Fruit fly (Drosophila melanogaster) whole organism, adult: ENCODE results near the gene CG14974.
A peak's percentile ranks its signal among the peaks of the same experiment; 100 is the strongest.

ENCODE experiments used
- CG11617 ChIP-seq: fragments of 200-800 bp; sonication (Bioruptor generic); optimal IDR thresholded peaks from 2 replicates; lab custom pipeline; 2017; ENCODE audit warnings: mild to moderate bottlenecking, missing biosample characterization, missing genetic modification reagents, missing genetic modification characterization
- CG12768 ChIP-seq: fragments of 200-800 bp; sonication (Bioruptor generic); optimal IDR thresholded peaks from 2 replicates; lab custom pipeline; 2017; ENCODE audit warnings: missing biosample characterization, missing genetic modification characterization, mild to moderate bottlenecking, moderate library complexity, missing genetic modification reagents
- CG14711 ChIP-seq: fragments of 200-800 bp; sonication (Bioruptor generic); optimal IDR thresholded peaks from 2 replicates; lab custom pipeline; 2018; ENCODE audit warnings: missing biosample characterization, mild to moderate bottlenecking, missing genetic modification characterization, moderate library complexity
- CG1620 ChIP-seq: fragments of 200-800 bp; sonication (Bioruptor generic); optimal IDR thresholded peaks from 2 replicates; lab custom pipeline; 2016; ENCODE audit warnings: missing biosample characterization, missing genetic modification characterization
- CG33017 ChIP-seq: fragments of 200-800 bp; sonication (Bioruptor generic); optimal IDR thresholded peaks from 2 replicates; lab custom pipeline; 2018; ENCODE audit warnings: missing biosample characterization, mild to moderate bottlenecking, missing genetic modification characterization, moderate library complexity
- CG5204 ChIP-seq: fragments of 200-800 bp; sonication (Bioruptor generic); optimal IDR thresholded peaks from 2 replicates; lab custom pipeline; 2016; ENCODE audit warnings: missing biosample characterization, missing genetic modification characterization
- CG7045 ChIP-seq: fragments of 200-800 bp; sonication (Bioruptor generic); optimal IDR thresholded peaks from 2 replicates; lab custom pipeline; 2017; ENCODE audit warnings: missing biosample characterization, mild to moderate bottlenecking, missing genetic modification characterization
- CG7101 ChIP-seq: fragments of 200-800 bp; sonication (Bioruptor generic); optimal IDR thresholded peaks from 2 replicates; lab custom pipeline; 2018; ENCODE audit warnings: missing biosample characterization, mild to moderate bottlenecking, missing genetic modification characterization, moderate library complexity
- Clk ChIP-seq: fragments of 200-800 bp; sonication (Bioruptor generic); optimal IDR thresholded peaks from 2 replicates; lab custom pipeline; 2017; ENCODE audit warnings: missing biosample characterization, missing genetic modification characterization
- Crg-1 ChIP-seq: fragments of 200-800 bp; sonication (Bioruptor generic); optimal IDR thresholded peaks from 2 replicates; lab custom pipeline; 2016; ENCODE audit warnings: missing biosample characterization, missing genetic modification characterization
- Hr96 ChIP-seq: fragments of 200-800 bp; sonication (Bioruptor generic); optimal IDR thresholded peaks from 2 replicates; lab custom pipeline; 2016; ENCODE audit warnings: missing biosample characterization, missing genetic modification characterization
- Mnt ChIP-seq: fragments of 200-800 bp; sonication (Bioruptor generic); optimal IDR thresholded peaks from 2 replicates; lab custom pipeline; 2016; ENCODE audit warnings: missing biosample characterization, mild to moderate bottlenecking, missing genetic modification characterization
- bab1 ChIP-seq: fragments of 200-800 bp; sonication (Bioruptor generic); optimal IDR thresholded peaks from 3 replicates; lab custom pipeline; 2019; ENCODE audit warnings: missing biosample characterization, mild to moderate bottlenecking, missing genetic modification characterization, moderate library complexity
- cic ChIP-seq: fragments of 200-800 bp; sonication (Bioruptor generic); optimal IDR thresholded peaks from 2 replicates; lab custom pipeline; 2017; ENCODE audit warnings: missing biosample characterization, mild to moderate bottlenecking, missing genetic modification characterization, moderate library complexity
- cnc ChIP-seq, 2 experiments: fragments of >200 bp; optimal IDR thresholded peaks; 2 replicates each; lab custom pipeline; 2017
- kay ChIP-seq: fragments of 200-800 bp; sonication (Bioruptor generic); peaks from one replicate; lab custom pipeline; 2016; ENCODE audit warnings: missing biosample characterization, missing genetic modification characterization, borderline replicate concordance
- ovo ChIP-seq: fragments of 200-800 bp; sonication (Bioruptor generic); optimal IDR thresholded peaks from 2 replicates; lab custom pipeline; 2016; ENCODE audit warnings: missing biosample characterization, missing genetic modification characterization
- pad ChIP-seq: fragments of 200-800 bp; sonication (Bioruptor generic); optimal IDR thresholded peaks from 3 replicates; lab custom pipeline; 2017; ENCODE audit warnings: missing biosample characterization, missing genetic modification characterization, mild to moderate bottlenecking, moderate library complexity, missing genetic modification reagents
- tj ChIP-seq: fragments of 200-800 bp; sonication (Bioruptor generic); optimal IDR thresholded peaks from 3 replicates; lab custom pipeline; 2017; ENCODE audit warnings: missing biosample characterization, mild to moderate bottlenecking, missing genetic modification characterization, moderate library complexity
- toe ChIP-seq: fragments of 200-800 bp; sonication (Bioruptor generic); optimal IDR thresholded peaks from 2 replicates; lab custom pipeline; 2016; ENCODE audit warnings: missing biosample characterization, missing genetic modification characterization

Gene CG14974

DNA sequence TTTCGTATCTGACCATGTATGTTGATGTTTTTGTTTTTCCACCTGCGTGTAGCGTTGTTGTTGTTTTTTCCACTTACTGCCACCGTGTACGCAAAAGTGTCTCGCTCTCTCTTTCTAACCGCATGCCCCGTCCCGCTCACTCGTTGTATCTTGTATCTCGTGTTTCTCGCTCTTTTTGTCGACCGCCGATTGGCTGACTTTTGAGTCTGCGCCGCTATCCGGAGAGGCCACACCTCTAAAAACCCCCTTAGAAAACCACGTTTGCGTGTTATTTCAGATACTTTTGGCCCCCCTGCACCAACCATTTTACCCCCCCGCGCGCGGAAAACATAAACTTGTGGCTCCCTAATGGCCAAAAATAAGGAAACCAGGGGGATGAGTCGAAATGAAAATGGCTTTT is 4.0 kb upstream of the CG14974 start:
- no peak for TF ChIP-seq ovo (GFP tag; lab: Kevin White, UChicago)
- TF ChIP-seq CG7045 (GFP tag; lab: Kevin White, UChicago) = no peak
- TF ChIP-seq cnc (optimal IDR thresholded peaks at IDR 0.05; lab: Kevin White, UChicago) = no peak
- TF ChIP-seq CG11617 (GFP tag; lab: Kevin White, UChicago) = no peak
- TF ChIP-seq CG5204 (GFP tag; lab: Kevin White, UChicago) = no peak
- no peak for TF ChIP-seq Mnt
- TF ChIP-seq tj (GFP tag; lab: Kevin White, UChicago) = no peak
- TF ChIP-seq bab1 (GFP tag; lab: Kevin White, UChicago) = no peak

DNA sequence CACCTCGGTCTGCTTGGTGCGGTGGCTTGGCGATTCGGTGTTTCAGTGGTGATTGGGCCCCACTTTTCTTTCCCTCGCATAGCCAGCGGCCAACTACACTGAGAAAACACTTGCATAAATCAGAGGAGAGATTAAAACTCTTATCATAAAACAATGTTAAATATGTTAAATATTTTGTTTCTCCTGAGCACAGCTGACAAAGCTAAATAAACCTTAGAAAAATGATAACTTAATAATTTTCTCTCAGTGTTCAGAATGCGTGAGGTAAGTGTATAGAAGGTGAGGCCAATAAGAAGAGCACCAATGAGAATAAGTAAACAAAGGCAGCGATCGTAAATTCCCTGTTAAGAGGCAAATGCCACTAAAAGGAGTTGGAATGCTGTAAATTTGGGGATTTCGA is 3.6 kb downstream of the CG14974 start:
- TF ChIP-seq ovo (GFP tag; lab: Kevin White, UChicago) = no peak
- no peak for TF ChIP-seq Mnt
- TF ChIP-seq cnc (optimal IDR thresholded peaks at IDR 0.05; lab: Kevin White, UChicago) = no peak
- TF ChIP-seq CG14711 (tag; lab: Kevin White, UChicago) = no peak
- no peak for TF ChIP-seq toe (GFP tag; lab: Kevin White, UChicago)
- no peak for TF ChIP-seq tj (GFP tag; lab: Kevin White, UChicago)
- no peak for TF ChIP-seq CG5204 (GFP tag; lab: Kevin White, UChicago)
- TF ChIP-seq Crg-1 (GFP tag; lab: Kevin White, UChicago) = no peak
- TF ChIP-seq kay (GFP tag; lab: Kevin White, UChicago) = no peak
- no peak for TF ChIP-seq CG33017 (tag; lab: Kevin White, UChicago)
- no peak for TF ChIP-seq Hr96 (GFP tag; lab: Kevin White, UChicago)

DNA sequence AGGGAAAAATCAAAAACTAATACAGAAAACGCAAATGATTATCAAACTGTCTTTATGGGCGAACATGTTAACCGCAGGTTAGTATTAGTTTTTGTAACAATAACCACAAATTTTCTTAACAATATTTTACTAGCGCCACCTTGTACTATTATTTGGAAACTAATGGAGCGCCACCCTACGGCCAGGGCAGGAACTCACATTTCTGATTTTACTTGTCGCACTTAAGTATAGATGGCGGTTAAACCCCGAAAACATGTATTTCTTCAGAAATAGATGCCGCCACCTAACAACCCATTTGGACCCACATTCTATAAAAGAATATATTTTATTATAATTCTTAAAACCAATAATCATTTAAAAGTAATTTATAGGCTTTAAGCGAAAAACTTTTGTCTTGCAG is 4.5 kb downstream of the CG14974 start:
- TF ChIP-seq CG7045 (GFP tag; lab: Kevin White, UChicago) (peak; percentile 47), kay (GFP tag; lab: Kevin White, UChicago) (no peak), CG5204 (GFP tag; lab: Kevin White, UChicago) (peak; percentile 49), toe (GFP tag; lab: Kevin White, UChicago) (peak; percentile 58), Mnt (peak; percentile 29), Clk (GFP tag; lab: Kevin White, UChicago) (no peak), CG7101 (peak; percentile 63), ovo (GFP tag; lab: Kevin White, UChicago) (peak; percentile 47), CG1620 (GFP tag; lab: Kevin White, UChicago) (peak; percentile 80), CG11617 (GFP tag; lab: Kevin White, UChicago) (peak; percentile 0), cic (GFP tag; lab: Kevin White, UChicago) (no peak), Crg-1 (GFP tag; lab: Kevin White, UChicago) (peak; percentile 71), bab1 (GFP tag; lab: Kevin White, UChicago) (peak; percentile 65), cnc (optimal IDR thresholded peaks at IDR 0.05; lab: Kevin White, UChicago) (no peak), CG12768 (GFP tag; lab: Kevin White, UChicago) (peak; percentile 29), pad (GFP tag; lab: Kevin White, UChicago) (peak; percentile 60), CG14711 (tag; lab: Kevin White, UChicago) (peak; percentile 25), CG33017 (tag; lab: Kevin White, UChicago) (peak; percentile 19), Hr96 (GFP tag; lab: Kevin White, UChicago) (peak; percentile 72), tj (GFP tag; lab: Kevin White, UChicago) (no peak)

DNA sequence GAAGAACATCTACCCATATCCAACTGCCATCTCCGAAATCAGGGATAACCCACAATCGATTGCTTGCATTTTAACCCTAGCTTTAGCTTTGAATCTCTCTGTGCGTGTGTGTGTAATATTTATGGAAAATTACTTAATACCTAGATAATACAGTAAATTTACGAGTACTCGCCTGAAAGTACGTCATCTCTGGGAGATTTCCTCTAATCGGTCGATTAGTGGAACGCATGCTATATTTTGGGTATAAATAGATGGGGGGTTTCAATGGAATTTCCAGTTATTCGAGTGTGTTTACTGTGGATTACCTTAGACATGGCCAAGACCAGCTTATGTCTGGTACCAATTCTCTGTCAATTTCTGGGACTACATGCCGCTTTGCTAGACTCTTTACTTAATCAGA is 5.8 kb downstream of the CG14974 start, which contains the start of gene CG10357:
CG10357 (plus strand) TSS at position 301 of the 400 bp plus-strand sequence.
- TF ChIP-seq CG7101 = no peak
- no peak for TF ChIP-seq CG7045 (GFP tag; lab: Kevin White, UChicago)
- no peak for TF ChIP-seq CG5204 (GFP tag; lab: Kevin White, UChicago)
- no peak for TF ChIP-seq CG11617 (GFP tag; lab: Kevin White, UChicago)
- no peak for TF ChIP-seq ovo (GFP tag; lab: Kevin White, UChicago)
- no peak for TF ChIP-seq Hr96 (GFP tag; lab: Kevin White, UChicago)
- no peak for TF ChIP-seq Mnt
- no peak for TF ChIP-seq CG1620 (GFP tag; lab: Kevin White, UChicago)
- no peak for TF ChIP-seq bab1 (GFP tag; lab: Kevin White, UChicago)
- TF ChIP-seq tj (GFP tag; lab: Kevin White, UChicago) = no peak
- no peak for TF ChIP-seq cnc (optimal IDR thresholded peaks at IDR 0.05; lab: Kevin White, UChicago)
- TF ChIP-seq pad (GFP tag; lab: Kevin White, UChicago) = no peak
- TF ChIP-seq CG33017 (tag; lab: Kevin White, UChicago) = no peak
- TF ChIP-seq CG14711 (tag; lab: Kevin White, UChicago) = no peak
- TF ChIP-seq toe (GFP tag; lab: Kevin White, UChicago) = no peak
- TF ChIP-seq cic (GFP tag; lab: Kevin White, UChicago) = no peak
- TF ChIP-seq CG12768 (GFP tag; lab: Kevin White, UChicago) = no peak
- TF ChIP-seq Crg-1 (GFP tag; lab: Kevin White, UChicago) = no peak

DNA sequence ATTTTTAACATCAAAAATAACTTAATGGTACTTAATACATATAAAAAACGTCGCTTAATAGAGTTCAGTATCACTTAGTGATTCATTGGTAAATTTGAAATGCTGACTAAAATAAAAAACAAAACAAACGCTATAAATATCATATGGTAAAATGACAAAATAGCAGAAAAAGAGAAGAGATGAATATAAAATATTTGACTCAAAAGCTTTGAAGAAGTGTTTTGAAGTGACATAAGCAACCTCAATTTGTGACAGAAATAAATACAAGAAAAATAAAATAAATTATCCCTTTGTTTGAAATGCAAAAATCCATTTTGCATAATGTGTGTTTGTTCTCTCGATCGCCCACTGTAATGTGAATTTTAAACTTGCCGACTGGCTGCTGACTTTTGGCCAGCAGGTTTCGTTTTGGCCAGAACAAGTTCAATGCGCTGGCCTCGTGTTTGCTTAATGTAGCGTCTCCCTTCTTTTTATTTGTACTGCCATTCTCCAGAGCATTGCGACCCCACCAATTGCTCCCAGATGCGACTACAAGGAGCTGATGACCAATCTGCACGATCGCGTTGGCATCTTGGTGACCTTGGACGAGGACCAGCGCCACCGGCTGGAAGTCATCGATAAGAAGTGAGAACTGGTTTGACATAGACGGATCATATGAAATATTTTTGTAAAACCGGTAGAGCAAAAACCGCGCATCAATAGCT is 8.1 kb downstream of the CG14974 start:
- TF ChIP-seq Mnt = no peak
- no peak for TF ChIP-seq pad (GFP tag; lab: Kevin White, UChicago)
- TF ChIP-seq Clk (GFP tag; lab: Kevin White, UChicago) = no peak
- TF ChIP-seq cic (GFP tag; lab: Kevin White, UChicago) = no peak
- no peak for TF ChIP-seq cnc (optimal IDR thresholded peaks at IDR 0.05; lab: Kevin White, UChicago)

DNA sequence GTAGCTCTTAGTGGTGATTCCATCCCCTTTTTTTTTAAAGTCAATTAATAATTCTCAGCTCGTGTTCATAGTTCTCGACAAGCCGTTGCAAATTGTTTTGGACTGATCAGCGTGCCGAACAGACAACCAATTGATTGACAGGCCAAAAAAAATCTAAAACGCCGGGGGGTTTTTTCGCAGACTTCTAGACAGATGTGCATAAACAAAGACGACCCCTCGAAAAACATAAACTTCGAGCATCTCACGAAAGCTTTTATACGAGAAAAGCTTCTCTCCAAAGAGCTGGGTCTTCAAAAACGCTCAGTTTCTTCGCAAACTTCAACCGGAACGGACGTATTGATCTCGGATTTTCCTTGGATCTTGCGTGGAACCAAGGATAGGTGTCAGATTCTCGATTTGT is 8.9 kb downstream of the CG14974 start, which contains the start of gene CG10359:
CG10359 (plus strand) TSS at position 301 of the 400 bp plus-strand sequence.
- TF ChIP-seq CG5204 (GFP tag; lab: Kevin White, UChicago) (no peak), CG1620 (GFP tag; lab: Kevin White, UChicago) (no peak), ovo (GFP tag; lab: Kevin White, UChicago) (no peak), Crg-1 (GFP tag; lab: Kevin White, UChicago) (no peak), CG7101 (no peak), kay (GFP tag; lab: Kevin White, UChicago) (no peak), Hr96 (GFP tag; lab: Kevin White, UChicago) (no peak), cic (GFP tag; lab: Kevin White, UChicago) (no peak), CG12768 (GFP tag; lab: Kevin White, UChicago) (no peak), CG33017 (tag; lab: Kevin White, UChicago) (no peak), CG14711 (tag; lab: Kevin White, UChicago) (no peak), toe (GFP tag; lab: Kevin White, UChicago) (no peak), Mnt (no peak), cnc (optimal IDR thresholded peaks at IDR 0.05; lab: Kevin White, UChicago) (no peak), Clk (GFP tag; lab: Kevin White, UChicago) (no peak), bab1 (GFP tag; lab: Kevin White, UChicago) (no peak), tj (GFP tag; lab: Kevin White, UChicago) (no peak)
